Worm (Caenorhabditis elegans) whole organism, L3 larva: ENCODE results near the gene ceh-53.

Experiments used
- ZK546.5 ChIP-seq: sonication (generic microtip); optimal IDR thresholded peaks from 2 replicates; lab custom pipeline; 2017; ENCODE audit warnings: missing biosample characterization, missing genetic modification characterization
- ama-1 ChIP-seq: fragments of 150-350 bp; optimal IDR thresholded peaks from 2 replicates; lab custom pipeline; 2018
- ceh-28 ChIP-seq: fragments of 150-350 bp; optimal IDR thresholded peaks from 2 replicates; lab custom pipeline; 2014; ENCODE audit warnings: missing biosample characterization, missing genetic modification reagents, missing genetic modification characterization
- egl-5 ChIP-seq: fragments of 150-350 bp; optimal IDR thresholded peaks from 2 replicates; lab custom pipeline; 2017; ENCODE audit warnings: missing biosample characterization, missing genetic modification reagents, missing genetic modification characterization, inconsistent platforms
- elt-1 ChIP-seq: fragments of 150-350 bp; optimal IDR thresholded peaks from 2 replicates; lab custom pipeline; 2014; ENCODE audit warnings: missing biosample characterization, missing genetic modification characterization
- elt-2 ChIP-seq: sonication (generic microtip); optimal IDR thresholded peaks from 2 replicates; lab custom pipeline; 2016; ENCODE audit warnings: missing genetic modification reagents, mild to moderate bottlenecking, missing genetic modification characterization, missing compliant biosample characterization
- elt-3 ChIP-seq, 3 experiments: fragments of 150-350 bp in 1 of 3; sonication (generic microtip) in 2 of 3; optimal IDR thresholded peaks; 2 replicates in 2 of 3; 4 replicates in 1 of 3; lab custom pipeline; 2014 to 2017; ENCODE audit warnings: missing biosample characterization in 3 of 3, missing genetic modification characterization in 3 of 3
- eor-1 ChIP-seq, 2 experiments: fragments of 150-350 bp; optimal IDR thresholded peaks; 2 replicates each; lab custom pipeline; 2014 to 2018; ENCODE audit warnings: missing biosample characterization in 2 of 2, missing genetic modification characterization in 2 of 2
- fkh-10 ChIP-seq: sonication (generic microtip); optimal IDR thresholded peaks from 2 replicates; lab custom pipeline; 2017; ENCODE audit warnings: missing biosample characterization, missing genetic modification reagents, missing genetic modification characterization
- fkh-2 ChIP-seq: fragments of 150-350 bp; optimal IDR thresholded peaks from 2 replicates; lab custom pipeline; 2014; ENCODE audit warnings: missing biosample characterization, missing genetic modification reagents, missing genetic modification characterization
- fos-1 ChIP-seq: fragments of 150-350 bp; optimal IDR thresholded peaks from 2 replicates; lab custom pipeline; 2014; ENCODE audit warnings: missing biosample characterization, missing genetic modification characterization
- hmg-11 ChIP-seq: sonication (generic microtip); optimal IDR thresholded peaks from 2 replicates; lab custom pipeline; 2016; ENCODE audit warnings: missing genetic modification characterization, missing compliant biosample characterization
- jun-1 ChIP-seq: fragments of 150-350 bp; optimal IDR thresholded peaks from 2 replicates; lab custom pipeline; 2014; ENCODE audit warnings: missing biosample characterization, missing genetic modification reagents, missing genetic modification characterization
- lin-15B ChIP-seq: fragments of 150-350 bp; optimal IDR thresholded peaks from 2 replicates; lab custom pipeline; 2014; ENCODE audit warnings: missing biosample characterization, missing genetic modification characterization
- lsy-12 ChIP-seq: sonication (generic microtip); optimal IDR thresholded peaks from 2 replicates; lab custom pipeline; 2016; ENCODE audit warnings: mild to moderate bottlenecking, missing genetic modification characterization, missing compliant biosample characterization
- mdl-1 ChIP-seq: fragments of 150-350 bp; optimal IDR thresholded peaks from 2 replicates; lab custom pipeline; 2014; ENCODE audit warnings: missing biosample characterization, missing genetic modification characterization
- nfya-1 ChIP-seq: sonication (generic microtip); optimal IDR thresholded peaks from 2 replicates; lab custom pipeline; 2017; ENCODE audit warnings: missing genetic modification characterization, mild to moderate bottlenecking, missing compliant biosample characterization, antibody characterized with exemption, moderate library complexity; ENCODE audit not compliant: insufficient read depth
- nhr-11 ChIP-seq: fragments of 150-350 bp; optimal IDR thresholded peaks from 2 replicates; lab custom pipeline; 2014; ENCODE audit warnings: missing biosample characterization, missing genetic modification characterization
- nhr-12 ChIP-seq: fragments of 150-350 bp; optimal IDR thresholded peaks from 2 replicates; lab custom pipeline; 2014; ENCODE audit warnings: missing biosample characterization, missing genetic modification characterization
- nhr-23 ChIP-seq: fragments of 150-350 bp; optimal IDR thresholded peaks from 2 replicates; lab custom pipeline; 2014; ENCODE audit warnings: missing biosample characterization, missing genetic modification reagents, missing genetic modification characterization
- nhr-25 ChIP-seq: sonication (generic microtip); optimal IDR thresholded peaks from 2 replicates; lab custom pipeline; 2017; ENCODE audit warnings: missing biosample characterization, missing genetic modification characterization
- nhr-28 ChIP-seq: fragments of 150-350 bp; optimal IDR thresholded peaks from 2 replicates; lab custom pipeline; 2014; ENCODE audit warnings: missing biosample characterization, missing genetic modification characterization
- nhr-76 ChIP-seq: fragments of 150-350 bp; sonication (generic microtip); optimal IDR thresholded peaks from 5 replicates; lab custom pipeline; 2014; ENCODE audit warnings: missing biosample characterization, missing genetic modification characterization
- nhr-77 ChIP-seq: fragments of 150-350 bp; optimal IDR thresholded peaks from 2 replicates; lab custom pipeline; 2014; ENCODE audit warnings: missing biosample characterization, missing genetic modification characterization
- pha-4 ChIP-seq: fragments of 150-350 bp; optimal IDR thresholded peaks from 2 replicates; lab custom pipeline; 2014; ENCODE audit warnings: missing biosample characterization, missing genetic modification reagents, missing genetic modification characterization
- sea-2 ChIP-seq: fragments of 150-350 bp; sonication (generic microtip); optimal IDR thresholded peaks from 4 replicates; lab custom pipeline; 2014; ENCODE audit warnings: missing biosample characterization, missing genetic modification reagents, missing genetic modification characterization
- skn-1 ChIP-seq: fragments of 150-350 bp; optimal IDR thresholded peaks from 2 replicates; lab custom pipeline; 2014; ENCODE audit warnings: missing biosample characterization, missing genetic modification characterization
- snpc-4 ChIP-seq: fragments of 150-350 bp; optimal IDR thresholded peaks from 2 replicates; lab custom pipeline; 2014; ENCODE audit warnings: missing biosample characterization, missing genetic modification characterization
- ztf-11 ChIP-seq: fragments of 150-350 bp; optimal IDR thresholded peaks from 2 replicates; lab custom pipeline; 2014; ENCODE audit warnings: missing biosample characterization, missing genetic modification characterization

The ceh-53 gene

DNA sequence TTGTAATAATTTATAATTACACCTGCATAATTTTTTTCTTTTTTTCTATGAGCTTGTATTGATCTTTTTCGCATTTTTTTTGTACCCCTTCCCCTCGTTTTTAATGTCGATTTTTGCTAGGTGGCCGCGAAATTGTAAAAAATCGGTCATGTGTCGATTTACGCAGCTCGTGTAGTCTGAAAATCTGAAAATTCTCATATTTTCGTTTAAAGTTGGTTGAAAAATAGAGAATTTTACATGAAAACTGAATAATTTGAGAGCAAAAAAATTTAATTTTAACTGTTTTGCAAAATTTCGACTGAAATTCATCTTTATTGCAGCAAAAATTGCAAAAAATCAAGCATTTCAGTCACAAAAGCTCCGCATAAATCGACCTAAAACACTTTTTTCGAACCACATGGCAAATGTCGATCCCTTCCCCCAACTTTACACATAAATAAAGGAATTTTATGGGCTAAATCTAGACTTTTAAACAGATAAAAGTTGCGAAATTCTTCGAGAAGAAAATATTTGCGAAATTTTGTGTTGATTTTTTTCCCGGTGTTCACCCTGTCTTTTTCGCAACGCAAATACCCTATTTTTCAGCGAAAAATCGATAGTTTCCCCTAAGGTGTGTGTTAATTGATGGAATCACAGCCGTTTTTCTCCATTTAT lies 28.3 kb downstream of the ceh-53 start:
- TF ChIP-seq nhr-77 (tag; lab: Kevin White, UChicago) (no peak), ama-1 (lab: Kevin White, UChicago) (no peak), ZK546.5 (tag; lab: Kevin White, UChicago) (no peak), ceh-28 (tag; lab: Kevin White, UChicago) (peak; percentile 15), skn-1 (tag; lab: Kevin White, UChicago) (no peak)

DNA sequence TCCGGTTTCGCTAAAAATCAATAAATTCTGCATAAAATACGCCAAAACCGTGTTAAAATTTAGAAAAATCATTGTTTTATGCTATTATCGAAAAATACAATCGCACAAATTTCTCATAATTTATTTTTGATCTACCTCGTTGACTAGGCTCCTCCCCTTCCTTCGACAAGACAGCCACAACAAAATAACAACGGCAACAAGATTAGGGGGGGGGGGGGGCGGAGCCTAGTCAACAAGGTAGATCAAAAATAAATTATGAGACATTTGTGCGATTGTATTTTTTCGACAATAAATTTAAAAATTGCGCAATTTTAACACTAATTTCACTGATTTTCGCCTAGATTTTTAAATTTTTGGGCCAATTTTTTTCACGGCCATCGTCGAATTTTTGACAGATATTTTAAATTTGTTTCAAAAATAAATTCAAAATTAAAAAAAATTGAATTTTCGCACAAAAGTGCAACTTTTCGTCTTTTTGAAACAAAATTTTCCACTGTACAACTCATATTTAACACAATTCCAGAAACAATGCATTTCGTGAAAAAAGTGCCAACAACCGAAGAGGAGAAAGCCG lies 28.9 kb downstream of the ceh-53 start, which contains the start of gene M57.2:
M57.2 (plus strand) TSS at position 524 of the 574 bp plus-strand sequence.
- TF ChIP-seq nhr-25 (tag; lab: Kevin White, UChicago) (no peak), pha-4 (tag; lab: Kevin White, UChicago) (no peak), eor-1 (tag; optimal IDR thresholded peaks at IDR 0.05; lab: Kevin White, UChicago) (no peak), elt-2 (no peak), elt-1 (tag; lab: Kevin White, UChicago) (no peak), lin-15B (tag; lab: Kevin White, UChicago) (no peak), hmg-11 (tag; lab: Kevin White, UChicago) (no peak), egl-5 (no peak), nhr-12 (no peak), mdl-1 (no peak), ZK546.5 (tag; lab: Kevin White, UChicago) (no peak), fkh-2 (no peak), fkh-10 (GFP tag; lab: Kevin White, UChicago) (no peak), fos-1 (tag; lab: Kevin White, UChicago) (no peak), nhr-77 (tag; lab: Kevin White, UChicago) (no peak), nfya-1 (tag; lab: Kevin White, UChicago) (no peak)
- TF ChIP-seq, all 47 proteins: peak for 0

DNA sequence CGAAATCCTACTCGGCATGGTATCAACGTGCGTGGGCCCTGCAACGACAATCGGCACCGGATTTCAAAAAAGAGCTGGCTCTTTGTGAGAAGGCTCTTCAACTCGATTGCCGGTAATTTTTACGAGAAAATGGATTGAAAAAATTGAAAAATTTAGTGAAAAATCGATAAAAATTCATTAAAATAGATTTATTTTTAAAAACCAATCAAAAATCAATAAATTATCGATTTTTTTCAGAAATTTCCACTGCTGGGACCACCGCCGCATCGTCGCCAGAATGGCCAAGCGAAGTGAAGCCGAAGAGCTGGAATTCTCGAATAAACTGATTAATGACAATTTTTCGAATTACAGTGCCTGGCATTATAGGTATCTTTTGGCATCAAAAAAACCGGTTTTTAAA lies 29.9 kb downstream of the ceh-53 start:
- peak; percentile 70 for TF ChIP-seq ceh-28 (tag; lab: Kevin White, UChicago)
- no peak for TF ChIP-seq nhr-28 (tag; lab: Kevin White, UChicago)
- no peak for TF ChIP-seq elt-1 (tag; lab: Kevin White, UChicago)

DNA sequence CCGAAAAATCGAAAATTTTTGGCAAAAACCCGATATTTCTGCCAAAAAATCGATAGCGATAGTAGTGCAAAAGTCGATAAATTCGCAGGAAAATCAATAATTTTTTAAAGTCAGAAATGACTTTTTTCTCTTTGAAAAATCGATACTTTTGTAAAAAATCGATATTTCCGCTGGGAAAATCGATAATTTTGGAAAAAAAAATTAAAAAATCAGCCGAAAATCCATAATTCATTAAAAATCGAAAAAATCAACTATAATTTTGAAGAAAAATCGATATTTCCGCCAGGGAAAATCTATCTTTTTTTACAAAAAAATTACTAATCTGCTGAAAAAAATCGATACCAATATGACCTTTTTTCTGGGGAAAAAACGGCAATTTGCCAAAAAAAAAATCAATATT lies 33.5 kb downstream of the ceh-53 start:
- TF ChIP-seq ceh-28 (tag; lab: Kevin White, UChicago) = peak; percentile 93
- TF ChIP-seq egl-5 = no peak
- TF ChIP-seq, all 47 proteins: peak for 1

DNA sequence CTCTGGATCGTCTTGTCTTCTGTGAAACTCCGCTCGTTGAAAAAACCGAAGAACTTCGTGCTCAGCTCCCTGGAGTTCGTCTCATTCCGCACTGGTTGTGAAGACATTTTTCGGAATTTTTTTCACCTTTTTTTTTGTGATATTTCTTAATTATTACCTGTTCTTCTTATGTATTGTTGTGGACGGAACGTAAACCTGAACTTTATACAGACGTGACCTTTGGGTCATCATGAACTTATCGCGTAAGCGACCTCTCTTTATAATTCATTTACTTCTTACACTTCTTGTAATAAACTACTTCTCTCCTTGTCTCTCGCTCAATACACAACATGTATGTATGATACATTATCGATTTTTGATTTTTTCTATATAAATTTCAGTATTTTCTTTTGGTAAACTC lies 34.2 kb downstream of the ceh-53 start, which contains the start of gene M57.1:
M57.1 (plus strand) TSS at position 301 of the 400 bp plus-strand sequence.
- TF ChIP-seq mdl-1 (no peak), fos-1 (tag; lab: Kevin White, UChicago) (no peak), elt-3 (tag; optimal IDR thresholded peaks at IDR 0.05; lab: Kevin White, UChicago) (no peak), elt-2 (no peak), lin-15B (tag; lab: Kevin White, UChicago) (no peak), ama-1 (lab: Kevin White, UChicago) (no peak), nhr-76 (tag; lab: Kevin White, UChicago) (no peak), nhr-11 (tag; lab: Kevin White, UChicago) (no peak), jun-1 (tag; lab: Kevin White, UChicago) (no peak), lsy-12 (tag; lab: Kevin White, UChicago) (no peak), fkh-10 (GFP tag; lab: Kevin White, UChicago) (no peak), snpc-4 (tag; lab: Kevin White, UChicago) (no peak), nhr-23 (tag; lab: Kevin White, UChicago) (no peak), sea-2 (GFP tag; lab: Kevin White, UChicago) (no peak)

DNA sequence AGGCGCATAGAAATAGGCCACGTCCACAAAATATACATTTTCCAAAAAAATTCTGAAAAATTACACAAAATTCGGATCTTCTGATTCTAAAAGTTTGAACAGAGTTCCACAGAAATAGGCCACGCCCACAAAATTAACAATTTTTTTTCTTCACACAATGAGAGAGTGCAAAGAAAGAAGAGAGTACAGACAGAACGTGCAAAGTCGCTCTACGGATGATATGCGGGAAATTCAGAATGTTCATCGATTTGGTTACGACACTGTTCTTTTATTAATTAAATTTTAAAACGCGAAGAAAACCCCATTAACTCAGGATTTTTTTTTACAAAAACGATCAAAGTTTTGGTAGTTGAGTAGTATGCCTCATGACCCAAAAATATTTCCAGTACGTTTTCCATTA lies 35.0 kb downstream of the ceh-53 start:
- TF ChIP-seq fkh-2 = no peak
- peak; percentile 48 for TF ChIP-seq pha-4 (tag; lab: Kevin White, UChicago)
- TF ChIP-seq hmg-11 (tag; lab: Kevin White, UChicago) = peak; percentile 26
- peak; percentile 35 for TF ChIP-seq nfya-1 (tag; lab: Kevin White, UChicago)
- TF ChIP-seq ztf-11 = no peak
- peak; percentile 46 for TF ChIP-seq lin-15B (tag; lab: Kevin White, UChicago)
- peak; percentile 15 for TF ChIP-seq nhr-25 (tag; lab: Kevin White, UChicago)
